Fruit fly (Drosophila melanogaster): Measurements from ENCODE around the gene CG32409.
A peak's percentile ranks its signal among the peaks of the same experiment; 100 is the strongest.

CG32409 gene

dm6 chr3L:5899305-5899704, at the start of gene CG32409:
Gene CG32409 (plus strand): TSS chr3L:5899528.
- TF ChIP-seq CTCF (optimal IDR thresholded peaks at IDR 0.05): peak in 1 of 2 experiments; percentile 36
- no peak for TF ChIP-seq CG8478 (optimal IDR thresholded peaks at IDR 0.05)

dm6 chr3L:5851636-5852035, 47.7 kb upstream of the CG32409 start:
- TF ChIP-seq CG8478 (optimal IDR thresholded peaks at IDR 0.05) (no peak), CTCF (optimal IDR thresholded peaks at IDR 0.05) (no peak)

dm6 chr3L:5855098-5855497, 44.2 kb upstream of the CG32409 start:
- no peak for TF ChIP-seq CG8478 (optimal IDR thresholded peaks at IDR 0.05)
- TF ChIP-seq CTCF (optimal IDR thresholded peaks at IDR 0.05): no peak

dm6 chr3L:5856081-5856826, 43.1 kb upstream of the CG32409 start:
- TF ChIP-seq CG8478 (optimal IDR thresholded peaks at IDR 0.05) (no peak), CTCF (optimal IDR thresholded peaks at IDR 0.05) (no peak)

DNA sequence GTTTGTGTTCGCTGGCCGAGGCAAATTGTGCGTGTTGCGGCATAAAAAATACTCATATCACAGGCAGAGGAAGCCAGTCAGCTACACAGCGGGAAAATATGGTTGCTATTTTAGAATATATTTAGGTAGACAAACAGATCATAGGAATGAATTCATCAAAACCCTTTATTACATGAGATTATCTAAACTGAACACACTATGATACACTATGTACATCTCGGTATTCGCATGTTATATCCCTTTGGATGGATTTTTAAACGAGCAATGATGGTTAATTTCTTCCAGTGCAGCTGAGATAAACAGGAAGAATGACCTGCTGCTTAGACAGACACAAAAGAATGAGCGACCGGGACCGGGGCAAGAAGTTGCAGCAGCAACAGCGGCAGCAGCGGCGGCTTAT, 42.4 kb upstream of the CG32409 start:
- TF ChIP-seq CG8478 (optimal IDR thresholded peaks at IDR 0.05): no peak
- no peak for TF ChIP-seq CTCF (optimal IDR thresholded peaks at IDR 0.05)

- TF ChIP-seq CG8478 (optimal IDR thresholded peaks at IDR 0.05): no peak
- no peak for TF ChIP-seq CTCF (optimal IDR thresholded peaks at IDR 0.05)
These were observed 40.3 kb upstream of the CG32409 start for dm6 chr3L:5859029-5859428.

DNA sequence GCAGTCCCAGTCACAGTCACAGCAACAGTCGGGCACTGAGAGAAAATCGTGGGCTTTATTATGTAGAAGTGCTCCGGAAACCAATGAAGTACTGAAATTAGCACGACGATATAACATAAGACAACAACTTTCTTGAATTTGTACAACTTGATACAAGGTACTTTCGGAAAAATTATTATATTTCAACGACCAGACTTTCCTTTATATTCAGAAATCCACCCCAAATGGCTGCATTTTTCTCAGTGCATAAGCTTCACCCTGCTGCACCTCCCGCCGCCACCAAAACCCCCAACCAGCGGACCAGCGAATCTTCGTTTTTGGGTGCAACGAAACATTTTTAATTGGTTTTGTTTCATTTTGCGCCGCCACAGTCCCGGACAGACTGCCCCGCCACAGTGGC, 36.3 kb upstream of the CG32409 start:
- no peak for TF ChIP-seq CG8478 (optimal IDR thresholded peaks at IDR 0.05)
- TF ChIP-seq CTCF (optimal IDR thresholded peaks at IDR 0.05): no peak

DNA sequence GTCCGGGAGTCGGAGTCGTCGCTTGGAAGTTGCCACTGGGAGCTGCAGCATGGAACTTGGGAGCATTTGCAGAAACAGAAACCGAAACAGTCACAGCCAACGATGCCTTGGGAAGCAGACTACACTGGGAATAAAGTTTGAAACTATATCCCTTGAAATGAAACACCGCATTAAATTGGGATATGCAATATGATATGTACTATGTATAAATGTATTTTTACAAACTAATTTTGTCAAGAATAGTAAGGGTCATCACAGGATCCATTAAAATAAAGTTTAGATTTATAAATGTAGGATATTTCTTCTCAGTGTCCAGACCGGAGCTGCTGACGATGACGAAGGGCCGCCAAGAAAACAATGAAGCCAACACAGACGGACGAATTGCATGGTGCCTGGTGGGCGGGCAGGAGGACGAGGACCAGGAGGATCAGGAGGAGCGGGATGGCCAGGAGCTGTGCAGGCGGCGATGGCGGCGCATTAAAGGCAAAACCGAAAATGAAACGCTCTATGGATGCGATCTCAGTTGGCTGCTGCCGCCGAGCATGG, 35.4 kb upstream of the CG32409 start:
- no peak for TF ChIP-seq CG8478 (optimal IDR thresholded peaks at IDR 0.05)

dm6 chr3L:5866924-5867323, 32.4 kb upstream of the CG32409 start:
- TF ChIP-seq CG8478 (optimal IDR thresholded peaks at IDR 0.05) (no peak), CTCF (optimal IDR thresholded peaks at IDR 0.05) (no peak)

dm6 chr3L:5869614-5870204, 29.6 kb upstream of the CG32409 start:
- peak; percentile 100 for TF ChIP-seq CTCF (optimal IDR thresholded peaks at IDR 0.05)
- TF ChIP-seq CG8478 (optimal IDR thresholded peaks at IDR 0.05): no peak

DNA sequence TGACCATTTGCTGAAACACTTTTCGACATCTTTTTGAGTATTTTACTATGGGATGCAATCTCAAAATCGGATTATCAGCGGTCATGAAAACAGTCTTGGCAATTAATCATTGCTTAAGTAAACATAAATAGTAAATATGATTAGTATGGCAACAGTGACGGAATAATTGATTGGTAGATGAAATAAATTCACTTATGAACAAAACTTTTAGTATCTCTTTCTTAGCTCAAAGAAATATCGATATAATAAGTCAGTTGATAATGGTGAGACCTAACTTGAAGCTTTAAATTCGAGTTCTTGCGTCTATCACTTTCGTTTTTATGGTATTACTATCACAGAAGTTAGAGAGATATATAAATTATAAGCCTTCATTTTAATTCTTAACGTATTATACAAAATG, 28.1 kb upstream of the CG32409 start, which contains the start of gene CG5568:
Gene CG5568, plus strand, starts transcription at position 301 of the 400 bp plus-strand sequence.
- TF ChIP-seq CTCF (optimal IDR thresholded peaks at IDR 0.05) (no peak), CG8478 (optimal IDR thresholded peaks at IDR 0.05) (no peak)

dm6 chr3L:5873011-5873410, 26.3 kb upstream of the CG32409 start, which contains the start of gene CG18586:
Gene CG18586 (plus strand): TSS chr3L:5873311.
- TF ChIP-seq CTCF (optimal IDR thresholded peaks at IDR 0.05): no peak
- TF ChIP-seq CG8478 (optimal IDR thresholded peaks at IDR 0.05): no peak

- TF ChIP-seq CTCF (optimal IDR thresholded peaks at IDR 0.05): no peak
- TF ChIP-seq CG8478 (optimal IDR thresholded peaks at IDR 0.05): no peak
These were observed 20.5 kb upstream of the CG32409 start for dm6 chr3L:5878734-5879291.

- TF ChIP-seq CG8478 (optimal IDR thresholded peaks at IDR 0.05) (no peak), CTCF (optimal IDR thresholded peaks at IDR 0.05) (peak in 1 of 2 experiments; percentile 28)
These were observed 17.8 kb upstream of the CG32409 start for dm6 chr3L:5881310-5882208.

- no peak for TF ChIP-seq CTCF (optimal IDR thresholded peaks at IDR 0.05)
- TF ChIP-seq CG8478 (optimal IDR thresholded peaks at IDR 0.05): no peak
These were observed 17.2 kb upstream of the CG32409 start, which contains the start of gene CG13287 for dm6 chr3L:5882209-5882403. Gene CG13287 (plus strand): TSS chr3L:5882304.

All from S2 (cell line).